Worm (Caenorhabditis elegans) whole organism, dauer: Measurements from ENCODE around the gene rbbp-5.

ENCODE experiments used
- unc-62 ChIP-seq: sonication (generic microtip); optimal IDR thresholded peaks from 2 replicates; lab custom pipeline; 2017; ENCODE audit warnings: missing biosample characterization, missing genetic modification reagents, missing genetic modification characterization

Gene rbbp-5

DNA sequence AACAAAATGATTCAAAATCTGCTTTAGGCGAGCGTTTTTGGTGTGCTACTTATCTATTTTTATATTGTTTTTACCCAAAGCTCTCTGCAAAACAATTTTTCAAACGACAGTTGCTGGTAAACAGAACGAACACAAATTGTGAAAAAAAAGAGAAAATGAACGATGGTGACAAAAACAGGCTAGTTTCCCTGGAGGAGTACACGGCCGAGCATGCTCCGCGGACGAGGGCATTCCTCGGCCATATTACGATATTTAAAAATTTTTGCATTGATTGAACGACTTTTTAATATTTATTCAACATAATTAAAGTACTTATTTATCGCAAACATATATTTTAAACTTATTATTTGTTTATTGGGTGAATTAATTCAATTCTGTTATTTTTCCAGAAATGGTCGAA is at the start of gene rbbp-5, which contains the start of gene tpp-2:
Gene rbbp-5 (plus strand): TSS at position 390 of the 400 bp plus-strand sequence.
Gene tpp-2 (minus strand): TSS at position 157 of the 400 bp plus-strand sequence.
- TF ChIP-seq unc-62 (GFP tag; lab: Kevin White, UChicago), result no peak

DNA sequence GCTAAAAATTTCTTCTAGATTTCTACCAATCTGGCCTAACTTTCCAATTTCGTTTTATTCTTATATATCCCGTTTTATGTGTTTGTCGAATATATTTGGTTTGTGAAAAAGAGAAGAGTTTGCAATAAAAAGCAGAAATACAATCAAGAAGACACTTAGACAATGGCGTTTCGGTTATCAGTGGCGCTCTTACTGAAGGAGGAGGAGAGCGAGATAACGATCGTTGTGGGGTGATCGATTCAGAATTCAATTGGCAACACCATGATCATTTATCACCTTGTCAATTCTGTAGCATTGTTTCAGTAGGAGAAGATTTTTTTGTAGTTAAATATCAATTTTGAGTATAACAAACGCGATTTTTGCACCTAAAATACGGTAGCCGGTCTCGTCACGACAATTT is 48.1 kb upstream of the rbbp-5 start:
- no peak for TF ChIP-seq unc-62 (GFP tag; lab: Kevin White, UChicago)

DNA sequence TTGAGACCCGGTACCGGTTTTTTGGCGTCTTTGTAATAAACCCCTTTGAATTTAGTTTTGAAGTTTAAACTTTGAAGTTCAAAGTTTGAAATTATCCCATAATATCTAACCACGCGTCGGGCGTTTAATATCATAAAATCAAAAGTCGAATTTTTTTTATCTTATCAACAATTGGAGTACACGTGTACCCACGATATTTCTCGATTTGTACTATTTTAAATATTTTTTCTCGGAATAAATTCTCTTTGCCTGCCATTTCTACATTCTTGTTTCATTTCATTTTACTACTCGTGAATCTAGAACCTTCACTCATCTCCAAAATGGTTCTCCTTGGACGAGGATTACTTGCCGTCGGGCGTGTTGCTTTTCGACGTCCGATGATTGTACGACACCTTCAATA is 47.5 kb upstream of the rbbp-5 start, which contains the start of gene gldc-1:
Gene gldc-1 (plus strand): TSS at position 301 of the 400 bp plus-strand sequence.
- no peak for TF ChIP-seq unc-62 (GFP tag; lab: Kevin White, UChicago)

DNA sequence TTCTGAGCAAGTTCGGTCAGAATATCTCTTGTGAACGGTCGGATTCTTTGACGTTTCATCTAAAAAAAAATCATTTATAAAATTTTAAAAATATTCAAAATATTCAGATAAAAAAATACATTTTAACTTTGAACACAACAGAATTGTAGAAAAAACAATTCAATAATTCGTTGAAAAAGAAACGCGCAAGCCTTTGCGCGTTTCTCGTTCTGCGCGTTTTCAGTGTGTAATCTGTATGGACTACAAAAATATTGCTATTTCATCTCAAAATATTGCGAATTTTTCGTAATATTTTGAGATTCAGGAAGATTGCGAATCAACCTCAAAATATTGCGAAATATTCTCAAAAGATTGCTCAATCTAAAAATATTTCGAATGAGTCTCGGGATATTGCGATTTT is 41.7 kb upstream of the rbbp-5 start, which contains the start of gene R12C12.7:
Gene R12C12.7 (minus strand): TSS at position 59 of the 400 bp plus-strand sequence.
- TF ChIP-seq unc-62 (GFP tag; lab: Kevin White, UChicago), result no peak

DNA sequence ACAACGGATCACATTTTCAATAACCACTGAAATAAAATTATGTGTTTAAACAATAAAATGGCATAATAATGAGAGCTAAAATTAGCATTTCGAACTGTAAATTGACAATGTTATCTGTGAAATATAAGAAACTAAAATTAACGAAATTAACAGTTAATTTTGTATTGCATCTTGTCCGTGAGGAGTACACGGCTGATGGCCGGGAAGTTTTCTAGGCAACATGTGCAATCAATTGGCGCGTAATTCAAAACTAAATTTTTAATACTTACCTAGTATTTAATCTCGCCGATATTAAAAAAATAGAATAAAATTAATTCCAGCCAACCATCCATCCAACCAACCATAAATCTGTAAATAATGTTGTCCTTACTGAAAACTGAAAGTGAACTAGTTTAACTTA is 36.1 kb upstream of the rbbp-5 start:
- TF ChIP-seq unc-62 (GFP tag; lab: Kevin White, UChicago), result no peak

DNA sequence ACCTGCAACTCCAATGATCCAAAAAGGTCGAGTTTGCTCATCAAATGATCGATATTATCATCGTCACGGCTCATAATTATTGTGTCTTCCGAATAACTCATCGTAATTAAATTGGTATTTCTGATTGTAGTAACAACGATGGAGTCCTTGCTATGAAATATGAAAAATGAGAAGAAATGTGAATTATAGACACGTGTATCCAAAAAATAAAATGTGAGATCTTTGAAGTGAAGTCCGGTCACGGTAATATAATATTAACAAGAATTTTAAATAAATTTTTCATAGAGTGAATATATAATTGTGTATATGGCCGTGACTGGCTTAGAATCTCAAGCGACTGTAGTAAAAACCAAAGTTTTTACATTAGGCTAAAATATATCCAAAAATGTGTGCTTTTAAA is 30.6 kb upstream of the rbbp-5 start, which contains the start of gene H12I13.1:
Gene H12I13.1 (minus strand): TSS at position 101 of the 400 bp plus-strand sequence.
- no peak for TF ChIP-seq unc-62 (GFP tag; lab: Kevin White, UChicago)

DNA sequence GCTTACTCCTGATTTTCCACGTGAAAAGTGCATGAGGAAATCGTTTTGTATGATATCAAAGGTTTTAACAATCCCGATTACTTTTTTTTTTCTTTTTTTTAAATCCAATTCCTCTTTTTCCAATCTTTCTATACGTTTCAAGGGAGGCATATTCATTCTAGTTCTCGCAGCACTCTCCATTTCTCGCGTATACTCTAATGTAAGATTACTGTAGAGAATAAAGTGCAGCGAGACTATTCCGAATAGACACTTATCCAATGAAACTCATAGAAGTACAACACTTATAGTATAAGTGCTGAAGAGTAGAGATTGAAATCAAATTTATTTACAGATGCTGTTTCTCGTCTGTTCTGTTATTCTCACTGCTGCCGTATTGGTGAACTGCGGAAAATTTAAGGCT is 20.0 kb upstream of the rbbp-5 start, which contains the start of gene H12I13.6:
Gene H12I13.6 (plus strand): TSS at position 301 of the 400 bp plus-strand sequence.
- TF ChIP-seq unc-62 (GFP tag; lab: Kevin White, UChicago), result no peak

DNA sequence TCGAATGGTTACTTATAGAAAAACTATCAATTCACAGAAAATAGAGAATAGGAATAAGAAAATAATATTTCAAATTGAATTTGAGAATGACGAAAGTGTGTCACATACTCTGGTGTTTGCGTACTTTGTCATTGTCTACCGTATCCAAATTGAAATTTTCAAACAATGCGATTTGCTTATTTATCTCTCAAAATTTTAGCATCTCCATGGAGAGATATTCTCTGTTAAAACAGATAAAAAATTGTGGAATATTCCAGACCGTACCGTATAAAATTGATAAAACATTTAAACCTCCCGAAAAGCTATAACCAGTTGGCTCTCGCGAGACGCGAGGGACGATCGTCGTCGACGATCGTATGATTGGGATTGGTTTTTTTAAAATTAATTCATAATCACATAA is 16.9 kb upstream of the rbbp-5 start, which contains the start of gene fbf-1:
Gene fbf-1 (minus strand): TSS at position 101 of the 400 bp plus-strand sequence.
- TF ChIP-seq unc-62 (GFP tag; lab: Kevin White, UChicago), result no peak

DNA sequence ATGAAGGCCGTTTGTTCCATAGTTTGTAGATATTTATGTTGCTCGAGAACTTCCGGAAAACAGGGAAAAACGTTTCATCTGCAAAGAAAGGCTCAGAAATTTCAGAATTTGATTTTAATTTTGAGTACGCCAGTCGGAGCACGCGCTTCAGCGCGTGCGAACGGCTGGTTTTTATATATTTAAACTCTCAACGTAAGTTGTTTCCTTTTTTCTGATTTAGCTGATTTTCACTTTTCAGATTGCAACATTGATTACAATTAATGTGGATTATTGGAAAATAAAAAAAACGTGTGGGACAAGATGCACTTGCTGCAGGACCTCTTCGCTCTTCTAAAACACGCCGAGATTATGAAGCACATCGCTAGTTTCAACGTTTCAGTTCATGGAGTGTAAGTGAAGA is 15.0 kb upstream of the rbbp-5 start, which contains the start of gene F21H12.3:
Gene F21H12.3 (plus strand): TSS at position 301 of the 400 bp plus-strand sequence.
- no peak for TF ChIP-seq unc-62 (GFP tag; lab: Kevin White, UChicago)

DNA sequence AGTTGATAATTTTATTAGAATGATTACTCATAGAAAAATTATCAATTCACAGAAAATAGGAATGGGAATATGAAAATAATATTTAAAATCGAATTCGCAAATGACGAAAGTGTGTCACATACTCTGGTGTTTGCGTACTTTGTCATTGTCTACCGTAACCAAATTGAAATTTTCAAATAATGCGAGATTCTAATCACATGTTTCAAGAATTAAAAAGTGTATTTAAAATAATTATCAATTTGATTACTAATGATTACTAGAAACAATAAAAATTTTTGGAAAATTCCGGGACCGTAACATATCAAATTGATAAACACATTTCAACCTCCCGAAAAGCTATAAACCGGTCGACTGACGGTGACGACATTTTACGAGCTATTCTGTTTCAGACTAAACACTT is 6.2 kb upstream of the rbbp-5 start, which contains the start of the genes fbf-2 and nspg-3:
Gene fbf-2 (minus strand): TSS at position 101 of the 400 bp plus-strand sequence.
Gene nspg-3 (plus strand): TSS at position 388 of the 400 bp plus-strand sequence.
- no peak for TF ChIP-seq unc-62 (GFP tag; lab: Kevin White, UChicago)

DNA sequence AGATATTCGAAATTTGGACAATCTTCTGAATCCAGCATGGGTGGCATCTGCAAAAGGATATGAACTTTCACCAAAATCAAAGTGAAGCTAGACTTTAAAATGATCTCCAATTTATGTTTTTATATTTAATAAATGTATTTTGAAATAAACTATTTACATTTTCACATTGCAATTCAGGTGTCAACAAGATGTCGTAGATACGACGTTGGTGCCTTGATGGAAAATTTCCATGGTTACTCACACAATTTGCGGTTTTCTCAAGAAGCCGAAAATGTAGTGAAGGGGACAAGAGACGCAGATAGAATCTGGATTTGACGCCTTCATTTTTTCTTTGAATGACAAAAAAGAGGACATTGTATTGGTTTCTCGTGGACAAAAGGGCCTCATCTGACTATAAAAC is 1.9 kb downstream of the rbbp-5 start, which contains the start of gene rgs-3:
Gene rgs-3 (plus strand): TSS at position 301 of the 400 bp plus-strand sequence.
- TF ChIP-seq unc-62 (GFP tag; lab: Kevin White, UChicago), result no peak

DNA sequence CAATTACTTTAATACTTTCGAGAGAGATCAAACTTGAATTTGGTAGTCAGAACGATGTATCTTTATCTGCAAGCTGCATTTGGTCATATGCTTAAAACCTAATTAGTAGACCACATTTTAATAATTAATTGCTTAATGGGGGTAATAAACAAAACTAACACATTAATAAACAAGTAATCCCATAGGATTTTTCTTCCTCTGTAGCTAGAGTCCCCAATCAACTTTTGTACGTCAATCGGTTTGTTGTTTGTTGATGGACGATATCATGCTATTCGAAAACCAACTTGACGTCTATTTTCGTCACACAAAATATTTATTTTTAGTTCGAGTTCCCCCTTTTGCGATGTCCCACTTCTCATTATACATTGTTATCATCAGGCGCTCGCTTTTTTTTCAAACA is 3.8 kb downstream of the rbbp-5 start:
- no peak for TF ChIP-seq unc-62 (GFP tag; lab: Kevin White, UChicago)

DNA sequence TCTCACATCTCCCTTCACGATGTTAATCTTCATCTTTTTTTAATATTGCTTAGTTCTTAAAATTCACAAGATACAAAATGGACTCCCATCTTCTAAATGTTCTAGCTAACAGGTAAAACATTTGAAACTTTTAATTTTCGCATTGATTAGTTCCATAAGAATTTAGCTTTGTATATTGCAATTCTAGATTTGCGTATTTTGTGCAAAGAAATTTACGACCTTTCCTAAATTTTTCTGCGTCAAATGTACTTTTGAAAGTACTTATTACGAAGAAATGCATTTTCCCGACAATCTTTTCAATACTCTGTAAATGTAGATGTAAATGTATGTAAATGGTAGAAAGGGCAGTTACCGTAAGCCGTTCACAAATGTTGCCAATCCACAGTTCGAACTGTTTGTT is 6.4 kb downstream of the rbbp-5 start:
- TF ChIP-seq unc-62 (GFP tag; lab: Kevin White, UChicago), result no peak

DNA sequence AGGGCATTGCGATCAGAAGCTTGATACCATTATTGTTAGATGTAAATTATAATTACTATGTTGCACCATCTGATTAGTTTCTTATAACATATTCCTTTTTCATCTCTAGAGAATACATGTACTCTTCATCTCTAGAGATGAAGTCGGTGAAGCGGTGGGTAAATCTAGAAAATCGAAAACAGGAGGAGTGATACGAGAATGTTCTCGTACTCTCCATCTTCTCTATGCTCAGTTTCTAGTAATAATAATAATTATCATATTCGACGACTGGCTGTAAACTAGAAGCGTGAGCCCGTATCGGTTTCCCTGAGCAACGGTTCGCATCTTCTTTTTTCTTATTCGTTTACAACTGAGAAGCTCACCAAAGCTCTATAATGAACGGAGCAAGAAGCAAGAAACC is 10.1 kb downstream of the rbbp-5 start:
- TF ChIP-seq unc-62 (GFP tag; lab: Kevin White, UChicago), result no peak

DNA sequence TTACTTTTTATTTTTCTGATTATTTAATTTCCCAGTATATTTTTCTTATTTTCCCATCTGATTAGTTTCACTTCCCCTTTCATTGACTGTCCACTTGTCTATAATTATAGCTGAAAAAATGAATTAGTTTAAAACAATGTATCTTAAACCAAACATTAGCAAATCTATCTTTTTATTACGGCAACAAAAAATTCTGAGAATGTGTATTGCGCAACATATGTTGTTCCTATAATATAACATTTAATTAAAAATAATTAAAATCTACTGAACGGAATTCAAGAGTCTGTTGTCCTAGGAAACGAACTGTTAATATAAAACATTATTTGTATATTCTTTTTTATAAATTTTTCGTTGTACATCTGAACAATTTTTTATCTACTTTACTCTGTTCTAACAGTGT is 12.4 kb downstream of the rbbp-5 start:
- no peak for TF ChIP-seq unc-62 (GFP tag; lab: Kevin White, UChicago)

DNA sequence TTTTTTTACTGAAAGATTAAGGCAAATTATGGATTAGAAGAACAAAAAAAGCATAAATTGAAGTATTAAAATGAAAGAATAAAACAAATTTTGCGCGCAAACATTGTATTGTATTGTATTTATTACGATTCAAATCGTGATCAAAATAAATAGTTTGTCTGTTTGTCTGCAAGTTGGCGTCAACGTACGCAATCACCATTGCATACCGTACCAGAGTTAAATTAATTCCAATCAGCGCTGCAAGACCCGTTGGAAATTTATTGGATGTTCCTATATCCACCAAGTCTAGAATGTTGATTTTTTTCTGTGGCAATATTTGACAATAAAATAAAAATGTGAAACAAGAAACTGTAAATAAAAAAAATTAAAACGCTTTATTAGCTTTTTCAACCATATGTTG is 15.6 kb downstream of the rbbp-5 start, which contains the start of gene heri-1:
Gene heri-1 (minus strand): TSS at position 8 of the 400 bp plus-strand sequence.
- no peak for TF ChIP-seq unc-62 (GFP tag; lab: Kevin White, UChicago)
